Worm (Caenorhabditis elegans) whole organism, L4 larva: ENCODE measurements around the gene spon-1.

ENCODE experiments used
- F37D6.2 ChIP-seq: sonication (generic microtip); optimal IDR thresholded peaks from 2 replicates; lab custom pipeline; 2016; ENCODE audit warnings: mild to moderate bottlenecking, missing genetic modification characterization, missing compliant biosample characterization
- T20F7.1 ChIP-seq: fragments of 200-800 bp; sonication (Bioruptor generic); optimal IDR thresholded peaks from 2 replicates; lab custom pipeline; 2018; ENCODE audit warnings: mild to moderate bottlenecking, missing genetic modification characterization, missing compliant biosample characterization
- T26A8.4 ChIP-seq: fragments of 200-800 bp; sonication (Bioruptor generic); IDR thresholded peaks from 2 replicates; pipeline ENCODE4 v1.3.6; 2022; ENCODE audit warnings: missing genetic modification characterization, missing compliant biosample characterization
- Y75B8A.6 ChIP-seq: fragments of 200-800 bp; sonication (Bioruptor generic); IDR thresholded peaks from 2 replicates; pipeline ENCODE4 v1.3.6; 2022; ENCODE audit warnings: missing genetic modification reagents, missing genetic modification characterization, missing compliant biosample characterization
- ZK546.5 ChIP-seq, 2 experiments: sonication (generic microtip); optimal IDR thresholded peaks; 2 replicates each; lab custom pipeline; 2017; ENCODE audit warnings: missing biosample characterization in 2 of 2, missing genetic modification characterization in 2 of 2
- aha-1 ChIP-seq: fragments of 150-350 bp; peaks from one replicate; lab custom pipeline; 2014; ENCODE audit warnings: missing biosample characterization, missing genetic modification characterization
- aly-2 ChIP-seq: sonication (generic microtip); optimal IDR thresholded peaks from 2 replicates; lab custom pipeline; 2018; ENCODE audit warnings: missing biosample characterization, missing genetic modification characterization
- ceh-20 ChIP-seq: fragments of 200-800 bp; sonication (Bioruptor generic); IDR thresholded peaks from 2 replicates; pipeline ENCODE4 v1.3.6; 2022; ENCODE audit warnings: missing genetic modification reagents, missing genetic modification characterization, missing compliant biosample characterization
- ceh-32 ChIP-seq: sonication (generic microtip); optimal IDR thresholded peaks from 2 replicates; lab custom pipeline; 2016; ENCODE audit warnings: mild to moderate bottlenecking, missing genetic modification characterization, missing compliant biosample characterization; ENCODE audit not compliant: poor library complexity
- daf-16 ChIP-seq, 3 experiments: sonication (generic microtip); optimal IDR thresholded peaks; 2 replicates each; lab custom pipeline; 2016 to 2017; ENCODE audit warnings: missing genetic modification characterization in 3 of 3, missing genetic modification reagents in 3 of 3, mild to moderate bottlenecking in 2 of 3, missing compliant biosample characterization in 2 of 3, missing biosample characterization in 1 of 3, moderate library complexity in 1 of 3
- dpl-1 ChIP-seq: fragments of 150-350 bp; optimal IDR thresholded peaks from 2 replicates; lab custom pipeline; 2014; ENCODE audit warnings: missing biosample characterization, missing genetic modification reagents, missing genetic modification characterization
- fkh-10 ChIP-seq: fragments of 150-350 bp; optimal IDR thresholded peaks from 2 replicates; lab custom pipeline; 2014; ENCODE audit warnings: missing biosample characterization, missing genetic modification reagents, missing genetic modification characterization
- gei-8 ChIP-seq: fragments of 200-800 bp; sonication (Bioruptor generic); optimal IDR thresholded peaks from 2 replicates; lab custom pipeline; 2018; ENCODE audit warnings: mild to moderate bottlenecking, missing genetic modification characterization, missing compliant biosample characterization
- hlh-11 ChIP-seq: fragments of 200-800 bp; sonication (Bioruptor generic); optimal IDR thresholded peaks from 2 replicates; lab custom pipeline; 2018; ENCODE audit warnings: mild to moderate bottlenecking, missing genetic modification characterization, missing compliant biosample characterization
- hlh-30 ChIP-seq: sonication (generic microtip); optimal IDR thresholded peaks from 2 replicates; lab custom pipeline; 2017; ENCODE audit warnings: antibody characterized with exemption, mild to moderate bottlenecking, missing genetic modification characterization, missing compliant biosample characterization; ENCODE audit not compliant: insufficient read depth
- hmg-1.1 ChIP-seq: fragments of 200-800 bp; sonication (Bioruptor generic); IDR thresholded peaks from 2 replicates; pipeline ENCODE4 v1.3.6; 2022; ENCODE audit warnings: missing genetic modification reagents, missing genetic modification characterization, missing compliant biosample characterization
- jun-1 ChIP-seq: fragments of 150-350 bp; optimal IDR thresholded peaks from 2 replicates; lab custom pipeline; 2014; ENCODE audit warnings: missing biosample characterization, missing genetic modification reagents, missing genetic modification characterization
- lin-13 ChIP-seq: fragments of 150-350 bp; optimal IDR thresholded peaks from 2 replicates; lab custom pipeline; 2014; ENCODE audit warnings: missing biosample characterization, missing genetic modification reagents, missing genetic modification characterization
- lsy-2 ChIP-seq, 2 experiments: fragments of 150-350 bp in 1 of 2; sonication (generic microtip) in 1 of 2; optimal IDR thresholded peaks; 2 replicates each; lab custom pipeline; 2014 to 2017; ENCODE audit warnings: missing biosample characterization in 2 of 2, missing genetic modification characterization in 2 of 2
- madf-5 ChIP-seq, 2 experiments: fragments of 200-800 bp; sonication (Bioruptor generic); IDR thresholded peaks; 2 replicates each; pipeline ENCODE4 v1.3.6; 2022; ENCODE audit warnings: missing compliant biosample characterization in 2 of 2, missing genetic modification characterization in 2 of 2
- mes-2 ChIP-seq: sonication (generic microtip); optimal IDR thresholded peaks from 2 replicates; lab custom pipeline; 2016; ENCODE audit warnings: missing genotype, mild to moderate bottlenecking, missing genetic modification characterization, missing compliant biosample characterization; ENCODE audit not compliant: poor library complexity, severe bottlenecking
- mxl-3 ChIP-seq: fragments of 200-800 bp; sonication (Bioruptor generic); optimal IDR thresholded peaks from 2 replicates; lab custom pipeline; 2018; ENCODE audit warnings: mild to moderate bottlenecking, missing genetic modification characterization, missing compliant biosample characterization
- nhr-28 ChIP-seq: fragments of 150-350 bp; optimal IDR thresholded peaks from 2 replicates; lab custom pipeline; 2014; ENCODE audit warnings: missing biosample characterization, missing genetic modification characterization
- snpc-4 ChIP-seq: fragments of 150-350 bp; optimal IDR thresholded peaks from 2 replicates; lab custom pipeline; 2014; ENCODE audit warnings: missing biosample characterization, missing genetic modification characterization
- tra-1 ChIP-seq: fragments of 200-800 bp; sonication (Bioruptor generic); IDR thresholded peaks from 2 replicates; pipeline ENCODE4 v1.3.6; 2022; ENCODE audit warnings: missing genetic modification reagents, missing genetic modification characterization, missing compliant biosample characterization
- unc-39 ChIP-seq: sonication (generic microtip); optimal IDR thresholded peaks from 2 replicates; lab custom pipeline; 2017; ENCODE audit warnings: missing biosample characterization, missing genetic modification characterization
- unc-62 ChIP-seq, 3 experiments: fragments of 150-350 bp in 1 of 3; sonication (generic microtip); optimal IDR thresholded peaks in 2 of 3; peaks in 1 of 3; 1 replicate in 1 of 3; 2 replicates in 2 of 3; lab custom pipeline; 2014 to 2017; ENCODE audit warnings: missing biosample characterization in 3 of 3, missing genetic modification characterization in 3 of 3, missing genetic modification reagents in 3 of 3, missing genotype in 1 of 3
- vab-7 ChIP-seq: fragments of 200-800 bp; sonication (Bioruptor generic); IDR thresholded peaks from 2 replicates; pipeline ENCODE4 v1.3.6; 2022; ENCODE audit warnings: missing genetic modification reagents, missing genetic modification characterization, missing compliant biosample characterization

Gene spon-1

ce11 chrII:7111012-7111656 lies 5.2 kb upstream of the spon-1 start:
- TF ChIP-seq unc-62 (GFP tag; optimal IDR thresholded peaks at IDR 0.05 in 1 of 2; lab: Kevin White, UChicago) (peak in 1 of 2 experiments; percentile 95), unc-62 (tag; optimal IDR thresholded peaks at IDR 0.05; lab: Kevin White, UChicago) (no peak), fkh-10 (GFP tag; lab: Kevin White, UChicago) (peak; percentile 45), vab-7 (GFP tag; lab: Robert Waterston, UW) (no peak), hmg-1.1 (GFP tag; lab: Robert Waterston, UW) (0 out of 2 replicates have a peak, but pooled peaks have one; percentile 9), jun-1 (no peak), lsy-2 (tag; optimal IDR thresholded peaks at IDR 0.05; lab: Kevin White, UChicago) (peak in 1 of 2 experiments; percentile 53), T26A8.4 (GFP tag; lab: Robert Waterston, UW) (no peak)
- TF ChIP-seq, all 104 proteins: peak for 4

ce11 chrII:7111657-7112049 lies 4.7 kb upstream of the spon-1 start, which contains the start of gene F10E7.5:
F10E7.5 (plus strand) TSS chrII:7111978.
- TF ChIP-seq dpl-1 (GFP tag; lab: Kevin White, UChicago) (peak; percentile 25), lsy-2 (tag; optimal IDR thresholded peaks at IDR 0.05; lab: Kevin White, UChicago) (peak; percentile 92 to 99), Y75B8A.6 (GFP tag; lab: Robert Waterston, UW) (no peak), hlh-30 (tag; lab: Kevin White, UChicago) (peak; percentile 7), daf-16 (GFP tag; optimal IDR thresholded peaks at IDR 0.05; lab: Kevin White, UChicago) (no peak), daf-16 (tag; optimal IDR thresholded peaks at IDR 0.05; lab: Kevin White, UChicago) (peak; percentile 13), ceh-20 (GFP tag; lab: Robert Waterston, UW) (no peak), gei-8 (GFP tag; lab: Kevin White, UChicago) (no peak), nhr-28 (tag; lab: Kevin White, UChicago) (peak; percentile 33), lin-13 (GFP tag; lab: Kevin White, UChicago) (peak; percentile 15), hmg-1.1 (GFP tag; lab: Robert Waterston, UW) (0 out of 2 replicates have a peak, but pooled peaks have one; percentile 17), T20F7.1 (GFP tag; lab: Kevin White, UChicago) (peak; percentile 69), aly-2 (no peak), hlh-11 (tag; lab: Kevin White, UChicago) (peak; percentile 3), mes-2 (peak; percentile 72), ZK546.5 (tag; optimal IDR thresholded peaks at IDR 0.05; lab: Kevin White, UChicago) (peak in 1 of 2 experiments; percentile 22)
- TF ChIP-seq, all 104 proteins: peak for 11

ce11 chrII:7112780-7113179 lies 3.6 kb upstream of the spon-1 start, which contains the start of gene F10E7.6:
F10E7.6 (plus strand) TSS chrII:7113080.
- TF ChIP-seq mxl-3 (GFP tag; lab: Kevin White, UChicago) = no peak
- TF ChIP-seq F37D6.2 (tag; lab: Kevin White, UChicago) = no peak
- TF ChIP-seq snpc-4 (tag; lab: Kevin White, UChicago) = no peak
- no peak for TF ChIP-seq unc-39 (tag; lab: Kevin White, UChicago)
- peak in 1 of 2 experiments; percentile 63 for TF ChIP-seq unc-62 (GFP tag; optimal IDR thresholded peaks at IDR 0.05 in 1 of 2; lab: Kevin White, UChicago)
- TF ChIP-seq unc-62 (tag; optimal IDR thresholded peaks at IDR 0.05; lab: Kevin White, UChicago) = no peak

ce11 chrII:7115638-7116037 lies 719 bp upstream of the spon-1 start, which contains the start of gene cutl-5:
cutl-5 (minus strand) TSS chrII:7115906.
- no peak for TF ChIP-seq tra-1
- no peak for TF ChIP-seq madf-5 (GFP tag; IDR thresholded peaks at IDR 0.05; lab: Robert Waterston, UW)
- TF ChIP-seq unc-62 (GFP tag; optimal IDR thresholded peaks at IDR 0.05 in 1 of 2; lab: Kevin White, UChicago) = peak in 1 of 2 experiments; percentile 93
- TF ChIP-seq unc-62 (tag; optimal IDR thresholded peaks at IDR 0.05; lab: Kevin White, UChicago) = no peak
- TF ChIP-seq, all 104 proteins: peak for 1

- TF ChIP-seq ceh-32 (tag; lab: Kevin White, UChicago) (no peak), aha-1 (tag; lab: Kevin White, UChicago) (peak; percentile 93)
These were observed 3.2 kb downstream of the spon-1 start for ce11 chrII:7119525-7119924.
